Worm (Caenorhabditis elegans): ENCODE data around the gene snx-6.
"Not testable (repeated sequence)": the region's sequence is repeated elsewhere in the genome, so short reads cannot be mapped to it uniquely, and the experiment has no call there.

snx-6 gene

DNA sequence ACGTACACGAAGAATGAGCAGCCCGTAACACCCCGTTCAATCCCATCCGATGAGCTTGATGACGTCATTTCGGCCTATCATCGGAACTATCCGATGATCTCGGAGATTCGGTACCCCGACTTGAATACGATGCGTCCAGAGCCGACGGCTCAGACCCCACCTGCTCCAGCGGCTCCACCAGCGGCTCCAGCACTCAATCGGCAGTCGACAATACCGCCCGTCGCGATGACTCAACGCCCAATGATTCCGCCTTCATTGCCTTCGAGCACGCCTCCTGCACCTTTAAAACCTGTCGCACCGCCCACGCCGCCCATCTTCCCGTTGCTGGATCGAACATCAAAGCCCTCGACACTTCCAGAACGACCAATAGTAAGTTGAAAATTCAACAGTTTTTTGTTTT lies 51.8 kb downstream of the snx-6 start:
- TF ChIP-seq fkh-2 (tag; optimal IDR thresholded peaks at IDR 0.05) = no peak
- TF ChIP-seq nhr-76 (tag; optimal IDR thresholded peaks at IDR 0.05) = no peak
- TF ChIP-seq ztf-4 (tag; optimal IDR thresholded peaks at IDR 0.05) = no peak
- TF ChIP-seq ceh-16 (tag; optimal IDR thresholded peaks at IDR 0.05) = no peak
- TF ChIP-seq nhr-12 (tag; optimal IDR thresholded peaks at IDR 0.05) = no peak
- TF ChIP-seq eor-1 (tag; optimal IDR thresholded peaks at IDR 0.05) = no peak
- no peak for TF ChIP-seq tbx-2 (tag; optimal IDR thresholded peaks at IDR 0.05)
- TF ChIP-seq daf-12 (tag; optimal IDR thresholded peaks at IDR 0.05) = no peak
- no peak for TF ChIP-seq elt-3 (tag; optimal IDR thresholded peaks at IDR 0.05)
- no peak for TF ChIP-seq elt-1 (tag; optimal IDR thresholded peaks at IDR 0.05)
- TF ChIP-seq unc-62 (GFP tag; optimal IDR thresholded peaks at IDR 0.05) = no peak
- TF ChIP-seq nhr-28 (tag; optimal IDR thresholded peaks at IDR 0.05) = no peak
- TF ChIP-seq pha-4 (tag; optimal IDR thresholded peaks at IDR 0.05) = no peak
- TF ChIP-seq mdl-1 (tag; optimal IDR thresholded peaks at IDR 0.05) = no peak
- TF ChIP-seq hmg-11 (tag; optimal IDR thresholded peaks at IDR 0.05) = no peak
- TF ChIP-seq pqm-1 (tag; optimal IDR thresholded peaks at IDR 0.05) = no peak

DNA sequence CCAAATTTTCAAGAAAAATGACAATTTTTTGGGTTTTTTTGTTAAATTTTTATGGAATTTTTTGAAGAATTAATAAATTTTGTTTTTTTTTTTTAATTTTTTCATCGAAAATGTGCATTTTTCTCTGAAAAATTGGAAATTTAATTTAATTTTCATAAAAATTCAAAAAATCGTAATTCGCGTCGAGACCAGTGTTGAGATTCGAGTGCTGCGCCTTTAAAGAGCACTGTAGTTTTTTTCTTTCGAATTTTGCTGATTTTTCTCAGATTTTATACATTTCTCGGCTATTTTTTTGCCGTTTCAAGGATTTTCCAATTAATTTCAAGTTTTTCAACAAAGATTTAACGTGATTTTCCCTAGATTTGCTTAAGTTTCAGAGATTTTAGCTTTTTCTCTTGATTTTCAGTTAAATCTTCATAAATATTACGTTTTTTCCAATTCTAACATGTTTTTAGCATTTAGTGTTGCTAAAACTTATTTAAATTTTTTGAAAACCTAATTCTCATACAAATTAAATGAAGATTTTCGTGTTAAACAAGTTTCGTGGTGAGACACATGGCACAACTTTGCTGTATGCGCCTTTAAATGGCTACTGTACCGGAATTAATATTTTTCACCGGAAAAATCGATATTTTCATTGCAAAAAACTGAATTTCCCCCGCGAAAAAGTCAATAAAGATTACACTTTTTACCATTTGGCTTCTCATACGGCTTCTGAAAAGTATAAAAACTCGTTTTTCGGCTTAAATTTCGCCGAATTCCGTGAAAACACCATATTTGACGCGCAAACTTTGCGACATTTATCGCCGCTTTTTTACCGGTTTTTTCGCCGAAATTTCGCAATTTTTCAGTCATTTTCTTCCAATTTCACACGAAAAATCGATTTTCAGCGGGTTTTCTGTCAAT lies 55.5 kb downstream of the snx-6 start, which contains the start of gene usp-50:
TSS of gene usp-50 (plus strand) at position 822 of the 906 bp plus-strand sequence.
- not testable (repeated sequence) for TF ChIP-seq pha-4, snpc-4, elt-3 (tag; optimal IDR thresholded peaks at IDR 0.05)

ce11 chrV:17921423-17921822 lies 58.5 kb downstream of the snx-6 start, which contains the start of gene E01B7.2:
Gene E01B7.2, plus strand, starts transcription at chrV:17921772.
- peak; percentile 40 for TF ChIP-seq jun-1 (tag; optimal IDR thresholded peaks at IDR 0.05)
- no peak for TF ChIP-seq nhr-237 (tag; optimal IDR thresholded peaks at IDR 0.05)
- TF ChIP-seq ceh-82 (tag; optimal IDR thresholded peaks at IDR 0.05) = peak; percentile 71
- no peak for TF ChIP-seq R02D3.7 (tag; optimal IDR thresholded peaks at IDR 0.05)
- peak; percentile 47 for TF ChIP-seq nhr-25 (tag; optimal IDR thresholded peaks at IDR 0.05)
- TF ChIP-seq nhr-77 (tag; optimal IDR thresholded peaks at IDR 0.05) = no peak
- no peak for TF ChIP-seq nhr-12 (tag; optimal IDR thresholded peaks at IDR 0.05)
- TF ChIP-seq eor-1 (tag; optimal IDR thresholded peaks at IDR 0.05) = peak in 1 of 2 experiments; percentile 56
- TF ChIP-seq elt-1 (tag; optimal IDR thresholded peaks at IDR 0.05) = no peak
- no peak for TF ChIP-seq ztf-11 (tag; optimal IDR thresholded peaks at IDR 0.05)
- no peak for TF ChIP-seq daf-12 (tag; optimal IDR thresholded peaks at IDR 0.05)
- TF ChIP-seq snpc-4 (tag; optimal IDR thresholded peaks at IDR 0.05) = peak; percentile 47
- peak; percentile 35 for TF ChIP-seq lin-39 (tag; optimal IDR thresholded peaks at IDR 0.05)
- TF ChIP-seq ceh-28 (tag; optimal IDR thresholded peaks at IDR 0.05) = peak; percentile 64
- TF ChIP-seq ZK546.5 (tag; optimal IDR thresholded peaks at IDR 0.05) = no peak
- TF ChIP-seq skn-1 (tag; optimal IDR thresholded peaks at IDR 0.05) = peak; percentile 96
- peak; percentile 21 for TF ChIP-seq elt-2 (tag; optimal IDR thresholded peaks at IDR 0.05)
- TF ChIP-seq fkh-10 (GFP tag; optimal IDR thresholded peaks at IDR 0.05) = peak; percentile 24
- TF ChIP-seq nhr-23 (tag; optimal IDR thresholded peaks at IDR 0.05) = peak; percentile 89
- no peak for TF ChIP-seq aly-2 (tag; optimal IDR thresholded peaks at IDR 0.05)
- TF ChIP-seq pha-4 (tag; optimal IDR thresholded peaks at IDR 0.05) = peak; percentile 86
- TF ChIP-seq unc-62 (GFP tag; optimal IDR thresholded peaks at IDR 0.05) = no peak
- peak; percentile 48 for TF ChIP-seq hmg-11 (tag; optimal IDR thresholded peaks at IDR 0.05)
- no peak for TF ChIP-seq fkh-2 (tag; optimal IDR thresholded peaks at IDR 0.05)
- TF ChIP-seq nfya-1 (tag; optimal IDR thresholded peaks at IDR 0.05; ENCODE audit: insufficient read depth) = peak; percentile 75
- TF ChIP-seq elt-3 (tag; optimal IDR thresholded peaks at IDR 0.05) = no peak
- TF ChIP-seq egl-27 (tag; optimal IDR thresholded peaks at IDR 0.05) = no peak
- TF ChIP-seq fos-1 (tag; optimal IDR thresholded peaks at IDR 0.05) = no peak
- TF ChIP-seq nhr-67 (tag; optimal IDR thresholded peaks at IDR 0.05) = no peak
- TF ChIP-seq lin-15B (tag; optimal IDR thresholded peaks at IDR 0.05) = peak; percentile 82

Data from whole organism, L3 larva.